Worm (Caenorhabditis elegans) whole organism, mixed stage, embryonic: Measurements from ENCODE around the gene T05H10.4.

Experiments
- M03D4.4 ChIP-seq: sonication (generic microtip); optimal IDR thresholded peaks from 2 replicates; lab custom pipeline; 2017; ENCODE audit warnings: mild to moderate bottlenecking, missing genetic modification characterization, missing compliant biosample characterization
- bed-3 ChIP-seq: fragments of 200-800 bp; sonication (Bioruptor generic); optimal IDR thresholded peaks from 3 replicates; lab custom pipeline; 2018; ENCODE audit warnings: mild to moderate bottlenecking, missing genetic modification characterization, moderate library complexity, missing compliant biosample characterization
- blmp-1 ChIP-seq: fragments of 150-350 bp; optimal IDR thresholded peaks from 2 replicates; lab custom pipeline; 2014; ENCODE audit warnings: missing biosample characterization, missing genetic modification characterization
- ceh-39 ChIP-seq: fragments of 150-350 bp; optimal IDR thresholded peaks from 2 replicates; lab custom pipeline; 2014; ENCODE audit warnings: missing biosample characterization, missing genetic modification characterization
- ceh-43 ChIP-seq: fragments of 200-800 bp; sonication (Bioruptor generic); optimal IDR thresholded peaks from 2 replicates; lab custom pipeline; 2018; ENCODE audit warnings: mild to moderate bottlenecking, missing genetic modification characterization, moderate library complexity, missing compliant biosample characterization
- ceh-83 ChIP-seq: fragments of 200-800 bp; sonication (Bioruptor generic); optimal IDR thresholded peaks from 2 replicates; lab custom pipeline; 2018; ENCODE audit warnings: mild to moderate bottlenecking, missing genetic modification characterization, missing compliant biosample characterization
- ces-1 ChIP-seq: fragments of 150-350 bp; optimal IDR thresholded peaks from 2 replicates; lab custom pipeline; 2014; ENCODE audit warnings: missing biosample characterization, missing genetic modification reagents, missing genetic modification characterization
- cnd-1 ChIP-seq: fragments of 200-800 bp; sonication (Bioruptor generic); optimal IDR thresholded peaks from 2 replicates; lab custom pipeline; 2018; ENCODE audit warnings: mild to moderate bottlenecking, missing genetic modification characterization, missing compliant biosample characterization
- drap-1 ChIP-seq: fragments of 200-800 bp; sonication (Bioruptor generic); optimal IDR thresholded peaks from 3 replicates; lab custom pipeline; 2018; ENCODE audit warnings: mild to moderate bottlenecking, missing genetic modification characterization, missing compliant biosample characterization
- elt-1 ChIP-seq: sonication (generic microtip); optimal IDR thresholded peaks from 2 replicates; lab custom pipeline; 2017; ENCODE audit warnings: missing genetic modification characterization, mild to moderate bottlenecking, missing compliant biosample characterization, antibody characterized with exemption, moderate library complexity, borderline replicate concordance; ENCODE audit not compliant: insufficient read depth
- elt-3 ChIP-seq: fragments of 150-350 bp; optimal IDR thresholded peaks from 2 replicates; lab custom pipeline; 2014; ENCODE audit warnings: missing biosample characterization, missing genetic modification characterization
- flh-1 ChIP-seq: fragments of 200-800 bp; sonication (Bioruptor generic); optimal IDR thresholded peaks from 2 replicates; lab custom pipeline; 2018; ENCODE audit warnings: mild to moderate bottlenecking, missing genetic modification characterization, moderate library complexity, missing compliant biosample characterization
- ham-2 ChIP-seq: fragments of 200-800 bp; sonication (Bioruptor generic); optimal IDR thresholded peaks from 2 replicates; lab custom pipeline; 2018; ENCODE audit warnings: mild to moderate bottlenecking, missing genetic modification characterization, missing compliant biosample characterization
- hlh-1 ChIP-seq: fragments of 150-350 bp; optimal IDR thresholded peaks from 2 replicates; lab custom pipeline; 2014; ENCODE audit warnings: missing biosample characterization, missing genetic modification reagents, missing genetic modification characterization
- lin-13 ChIP-seq: fragments of 150-350 bp; optimal IDR thresholded peaks from 2 replicates; lab custom pipeline; 2014; ENCODE audit warnings: missing biosample characterization, missing genetic modification characterization
- lin-32 ChIP-seq: fragments of 200-800 bp; sonication (Bioruptor generic); optimal IDR thresholded peaks from 2 replicates; lab custom pipeline; 2018; ENCODE audit warnings: mild to moderate bottlenecking, missing genetic modification characterization, missing compliant biosample characterization
- lsy-2 ChIP-seq: fragments of 150-350 bp; optimal IDR thresholded peaks from 2 replicates; lab custom pipeline; 2014; ENCODE audit warnings: missing biosample characterization, missing genetic modification characterization
- mab-5 ChIP-seq: fragments of 150-350 bp; optimal IDR thresholded peaks from 2 replicates; lab custom pipeline; 2014; ENCODE audit warnings: missing biosample characterization, missing genetic modification characterization
- mep-1 ChIP-seq: fragments of 150-350 bp; optimal IDR thresholded peaks from 2 replicates; lab custom pipeline; 2017; ENCODE audit warnings: missing biosample characterization, missing genetic modification reagents, missing genetic modification characterization, inconsistent platforms
- mls-2 ChIP-seq: sonication (generic microtip); optimal IDR thresholded peaks from 2 replicates; lab custom pipeline; 2016; ENCODE audit warnings: mild to moderate bottlenecking, missing genetic modification characterization, moderate library complexity, missing compliant biosample characterization
- nhr-12 ChIP-seq: fragments of 150-350 bp; optimal IDR thresholded peaks from 2 replicates; lab custom pipeline; 2014; ENCODE audit warnings: missing biosample characterization, missing genetic modification characterization
- nhr-2 ChIP-seq: fragments of 150-350 bp; optimal IDR thresholded peaks from 2 replicates; lab custom pipeline; 2014; ENCODE audit warnings: missing biosample characterization, missing genetic modification characterization
- nhr-237 ChIP-seq: fragments of 150-350 bp; optimal IDR thresholded peaks from 2 replicates; lab custom pipeline; 2014; ENCODE audit warnings: missing biosample characterization, missing genetic modification characterization
- nhr-28 ChIP-seq: fragments of 150-350 bp; optimal IDR thresholded peaks from 2 replicates; lab custom pipeline; 2014; ENCODE audit warnings: missing biosample characterization, missing genetic modification characterization
- nhr-76 ChIP-seq: sonication (generic microtip); optimal IDR thresholded peaks from 2 replicates; lab custom pipeline; 2017; ENCODE audit warnings: missing biosample characterization, missing genetic modification characterization
- pha-4 ChIP-seq: fragments of 150-350 bp; optimal IDR thresholded peaks from 2 replicates; lab custom pipeline; 2018; ENCODE audit warnings: missing biosample characterization, missing genetic modification reagents, missing genetic modification characterization
- sem-2 ChIP-seq: fragments of 200-800 bp; sonication (Bioruptor generic); optimal IDR thresholded peaks from 2 replicates; lab custom pipeline; 2018; ENCODE audit warnings: mild to moderate bottlenecking, missing genetic modification characterization, missing compliant biosample characterization
- snpc-4 ChIP-seq: fragments of 150-350 bp; optimal IDR thresholded peaks from 2 replicates; lab custom pipeline; 2014; ENCODE audit warnings: missing biosample characterization, missing genetic modification characterization
- sptf-1 ChIP-seq: sonication (generic microtip); optimal IDR thresholded peaks from 2 replicates; lab custom pipeline; 2017; ENCODE audit warnings: mild to moderate bottlenecking, missing genetic modification characterization, moderate library complexity, missing compliant biosample characterization
- tbx-8 ChIP-seq: fragments of 200-800 bp; sonication (Bioruptor generic); optimal IDR thresholded peaks from 2 replicates; lab custom pipeline; 2018; ENCODE audit warnings: mild to moderate bottlenecking, missing genetic modification characterization, moderate library complexity, missing compliant biosample characterization
- unc-120 ChIP-seq: sonication (generic microtip); optimal IDR thresholded peaks from 2 replicates; lab custom pipeline; 2017; ENCODE audit warnings: missing genetic modification characterization, missing compliant biosample characterization; ENCODE audit not compliant: poor library complexity, severe bottlenecking
- unc-39 ChIP-seq: fragments of 150-350 bp; optimal IDR thresholded peaks from 2 replicates; lab custom pipeline; 2014; ENCODE audit warnings: missing biosample characterization, missing genetic modification characterization
- unc-62 ChIP-seq: fragments of 150-350 bp; optimal IDR thresholded peaks from 2 replicates; lab custom pipeline; 2014; ENCODE audit warnings: missing biosample characterization, missing genetic modification reagents, missing genetic modification characterization
- zip-8 ChIP-seq: fragments of 150-350 bp; optimal IDR thresholded peaks from 2 replicates; lab custom pipeline; 2014; ENCODE audit warnings: missing biosample characterization, missing genetic modification characterization
- ztf-11 ChIP-seq: fragments of 150-350 bp; optimal IDR thresholded peaks from 2 replicates; lab custom pipeline; 2014; ENCODE audit warnings: missing biosample characterization, missing genetic modification characterization

T05H10.4 gene

DNA sequence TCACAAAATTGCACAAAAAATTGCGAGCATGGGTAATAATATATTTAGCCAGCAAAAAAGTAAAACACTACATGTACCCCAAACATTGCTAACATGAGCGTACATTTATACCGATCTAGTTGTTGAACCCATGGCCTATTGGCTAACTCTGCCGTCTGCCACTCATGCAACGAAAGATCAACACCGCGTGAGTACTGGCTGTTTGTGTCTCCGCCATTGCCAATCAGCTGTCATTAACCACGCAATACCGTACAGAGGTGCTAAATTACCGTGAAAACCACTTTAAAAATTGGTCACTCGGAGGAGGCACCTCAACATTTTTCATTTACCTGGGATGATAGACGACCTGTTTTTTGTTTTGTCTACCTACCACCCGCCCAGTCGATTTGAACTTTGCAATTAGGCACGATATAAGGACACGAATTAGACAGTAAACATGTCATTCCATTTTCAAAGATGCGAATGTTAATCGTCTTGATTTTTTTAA lies 22.4 kb downstream of the T05H10.4 start, which contains the start of gene K02C4.2:
K02C4.2 (plus strand) TSS at position 437 of the 487 bp plus-strand sequence.
- TF ChIP-seq flh-1 (GFP tag; lab: Kevin White, UChicago) (peak; percentile 59), bed-3 (GFP tag; lab: Kevin White, UChicago) (peak; percentile 12), elt-3 (tag; lab: Kevin White, UChicago) (no peak), nhr-28 (tag; lab: Kevin White, UChicago) (no peak), ces-1 (GFP tag; lab: Kevin White, UChicago) (no peak), M03D4.4 (tag; lab: Kevin White, UChicago) (peak; percentile 79), cnd-1 (tag; lab: Kevin White, UChicago) (peak; percentile 86), sem-2 (peak; percentile 76), unc-120 (peak; percentile 20), ceh-83 (GFP tag; lab: Kevin White, UChicago) (peak; percentile 89), mls-2 (tag; lab: Kevin White, UChicago) (peak; percentile 81), lsy-2 (tag; lab: Kevin White, UChicago) (no peak), lin-13 (tag; lab: Kevin White, UChicago) (peak; percentile 20), nhr-76 (tag; lab: Kevin White, UChicago) (no peak), snpc-4 (tag; lab: Kevin White, UChicago) (no peak), ceh-43 (GFP tag; lab: Kevin White, UChicago) (peak; percentile 63), nhr-237 (tag; lab: Kevin White, UChicago) (no peak), pha-4 (tag; lab: Kevin White, UChicago) (peak; percentile 55), sptf-1 (no peak), lin-32 (GFP tag; lab: Kevin White, UChicago) (peak; percentile 76), ceh-39 (tag; lab: Kevin White, UChicago) (no peak), mab-5 (tag; lab: Kevin White, UChicago) (no peak), tbx-8 (GFP tag; lab: Kevin White, UChicago) (peak; percentile 59), hlh-1 (tag; lab: Kevin White, UChicago) (peak; percentile 8), nhr-12 (tag; lab: Kevin White, UChicago) (no peak), zip-8 (tag; lab: Kevin White, UChicago) (peak; percentile 23), unc-62 (GFP tag; lab: Kevin White, UChicago) (peak; percentile 22), elt-1 (tag; lab: Kevin White, UChicago) (no peak), ztf-11 (tag; lab: Kevin White, UChicago) (no peak), mep-1 (tag; lab: Kevin White, UChicago) (peak; percentile 12), unc-39 (tag; lab: Kevin White, UChicago) (no peak), drap-1 (GFP tag; lab: Kevin White, UChicago) (peak; percentile 86), blmp-1 (tag; lab: Kevin White, UChicago) (no peak), ham-2 (GFP tag; lab: Kevin White, UChicago) (peak; percentile 73), nhr-2 (no peak)

DNA sequence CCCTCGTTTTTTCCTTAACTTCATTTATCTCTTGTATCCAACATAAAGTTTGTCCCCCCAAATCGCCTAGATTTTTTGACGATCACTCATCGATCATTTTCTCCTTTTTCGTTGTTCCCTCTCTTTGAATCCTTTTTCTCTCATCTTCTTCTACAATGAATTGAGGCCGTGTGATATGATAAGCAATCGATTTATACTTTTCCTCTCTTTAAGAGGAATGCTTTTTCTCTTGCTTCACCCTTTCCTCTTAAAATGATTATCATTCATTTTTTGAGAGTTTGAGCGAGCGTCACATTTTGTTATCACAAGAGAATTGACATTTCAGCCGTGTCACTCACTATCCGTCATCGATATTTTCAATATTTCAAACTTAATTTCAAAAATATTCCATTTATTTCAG lies 25.1 kb downstream of the T05H10.4 start, which contains the start of gene K02C4.5:
K02C4.5 (plus strand) TSS at position 395 of the 400 bp plus-strand sequence.
- TF ChIP-seq pha-4 (tag; lab: Kevin White, UChicago): no peak
- no peak for TF ChIP-seq cnd-1 (tag; lab: Kevin White, UChicago)

DNA sequence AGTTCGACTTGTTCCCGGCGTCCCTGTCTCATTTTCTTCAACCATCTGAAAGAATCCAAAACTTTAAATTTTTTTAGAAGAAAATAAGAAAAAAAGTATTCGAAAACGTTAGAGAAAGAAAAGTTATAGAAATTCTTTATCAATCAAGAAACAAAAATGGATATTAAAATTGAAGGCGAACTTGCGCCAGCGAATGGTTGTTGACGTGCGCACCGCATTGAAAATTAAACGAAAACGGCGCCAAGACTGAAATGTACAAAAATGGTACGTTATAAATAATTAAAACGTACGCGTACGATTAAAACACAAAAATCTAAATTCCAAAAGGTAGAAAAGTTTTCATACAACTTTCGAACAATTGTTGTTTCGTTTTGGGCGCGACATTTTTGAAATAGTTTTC lies 33.9 kb downstream of the T05H10.4 start, which contains the start of gene K02C4.3:
K02C4.3 (minus strand) TSS at position 51 of the 400 bp plus-strand sequence.
- peak; percentile 60 for TF ChIP-seq mep-1 (tag; lab: Kevin White, UChicago)
- TF ChIP-seq nhr-28 (tag; lab: Kevin White, UChicago): no peak
- peak; percentile 63 for TF ChIP-seq lsy-2 (tag; lab: Kevin White, UChicago)
- no peak for TF ChIP-seq ces-1 (GFP tag; lab: Kevin White, UChicago)

DNA sequence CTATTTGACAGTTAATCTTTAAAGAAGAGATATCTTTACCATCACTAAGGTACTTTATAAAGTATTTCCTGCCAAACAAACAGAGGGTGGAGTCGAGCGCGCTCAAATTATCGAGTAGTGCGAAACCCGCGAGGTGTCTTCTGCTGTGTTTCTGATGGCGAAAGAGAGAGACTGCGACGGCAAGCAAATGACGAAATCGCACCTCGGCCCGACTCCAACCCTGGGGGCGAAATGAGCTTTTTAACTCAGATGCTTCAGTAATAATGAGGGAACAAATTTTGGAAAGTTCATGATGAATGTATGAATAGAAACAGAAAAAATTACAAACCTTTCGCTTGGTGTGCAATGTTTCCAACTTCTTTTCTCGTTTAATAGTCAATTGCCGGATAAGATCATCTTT lies 38.6 kb downstream of the T05H10.4 start:
- TF ChIP-seq ceh-39 (tag; lab: Kevin White, UChicago): peak; percentile 25
- TF ChIP-seq drap-1 (GFP tag; lab: Kevin White, UChicago): peak; percentile 27
- peak; percentile 37 for TF ChIP-seq ceh-83 (GFP tag; lab: Kevin White, UChicago)
- peak; percentile 17 for TF ChIP-seq sptf-1
- TF ChIP-seq ham-2 (GFP tag; lab: Kevin White, UChicago): no peak
- TF ChIP-seq, all 35 proteins: peak for 4
